Worm (Caenorhabditis elegans) whole organism, early embryonic: ENCODE measurements around the gene fzr-1.

Experiments
- B0310.2 ChIP-seq: sonication (generic microtip); optimal IDR thresholded peaks from 2 replicates; lab custom pipeline; 2016; ENCODE audit warnings: mild to moderate bottlenecking, missing genetic modification characterization, missing compliant biosample characterization
- aly-1 ChIP-seq: sonication (generic microtip); optimal IDR thresholded peaks from 2 replicates; lab custom pipeline; 2016; ENCODE audit warnings: missing genetic modification characterization, missing compliant biosample characterization
- ama-1 ChIP-seq: fragments of 150-350 bp; optimal IDR thresholded peaks from 2 replicates; lab custom pipeline; 2014
- hnd-1 ChIP-seq: sonication (generic microtip); optimal IDR thresholded peaks from 2 replicates; lab custom pipeline; 2016; ENCODE audit warnings: missing genetic modification characterization, missing compliant biosample characterization
- scrt-1 ChIP-seq: fragments of 200-800 bp; sonication (Bioruptor generic); IDR thresholded peaks from 2 replicates; pipeline ENCODE4 v1.3.6; 2022; ENCODE audit warnings: missing genetic modification characterization, missing compliant biosample characterization
- tbx-37 ChIP-seq: fragments of 200-800 bp; sonication (Bioruptor generic); conservative IDR thresholded peaks from 2 replicates; pipeline ENCODE4 v1.3.6; 2022; ENCODE audit warnings: missing genetic modification reagents, missing genetic modification characterization, missing compliant biosample characterization

ce11 chrII:9679842-9680241, 35.6 kb upstream of the fzr-1 start:
- no peak for TF ChIP-seq scrt-1 (GFP tag; lab: Robert Waterston, UW)
- no peak for TF ChIP-seq ama-1 (lab: Kevin White, UChicago)
- TF ChIP-seq tbx-37: no peak
- no peak for TF ChIP-seq B0310.2 (tag; lab: Kevin White, UChicago)
- no peak for TF ChIP-seq hnd-1
- no peak for TF ChIP-seq aly-1 (tag; lab: Kevin White, UChicago)
